Fruit fly (Drosophila melanogaster) whole organism, embryonic: ENCODE data around the gene CG4594.

Source experiments
- Ada2b ChIP-seq: fragments of 200-800 bp; sonication (Bioruptor generic); IDR thresholded peaks from 2 replicates; pipeline ENCODE4 v1.3.6; 2022; ENCODE audit warnings: missing biosample characterization, missing genetic modification characterization
- Atf3 ChIP-seq: fragments of 200-800 bp; sonication (Bioruptor generic); optimal IDR thresholded peaks from 3 replicates; lab custom pipeline; 2016; ENCODE audit warnings: missing biosample characterization, missing genetic modification characterization
- CG10209 ChIP-seq: fragments of 200-800 bp; sonication (Bioruptor generic); optimal IDR thresholded peaks from 3 replicates; lab custom pipeline; 2017; ENCODE audit warnings: missing biosample characterization, mild to moderate bottlenecking, missing genetic modification characterization, missing genetic modification reagents
- CG10654 ChIP-seq: fragments of 200-800 bp; sonication (Bioruptor generic); optimal IDR thresholded peaks from 2 replicates; lab custom pipeline; 2016; ENCODE audit warnings: missing biosample characterization, missing genetic modification characterization
- CG1233 ChIP-seq: fragments of 200-800 bp; sonication (Bioruptor generic); optimal IDR thresholded peaks from 4 replicates; lab custom pipeline; 2018; ENCODE audit warnings: missing biosample characterization, mild to moderate bottlenecking, missing genetic modification characterization
- CG12744 ChIP-seq: fragments of 200-800 bp; sonication (Bioruptor generic); optimal IDR thresholded peaks from 2 replicates; lab custom pipeline; 2016; ENCODE audit warnings: missing biosample characterization, missing genetic modification characterization
- CG12942 ChIP-seq: fragments of 200-800 bp; sonication (Bioruptor generic); optimal IDR thresholded peaks from 3 replicates; lab custom pipeline; 2016; ENCODE audit warnings: missing biosample characterization, missing genetic modification characterization
- CG13287 ChIP-seq: fragments of 200-800 bp; sonication (Bioruptor generic); IDR thresholded peaks from 2 replicates; pipeline ENCODE4 v1.3.6; 2022; ENCODE audit warnings: missing biosample characterization, missing genetic modification characterization; ENCODE audit not compliant: partially characterized antibody
- CG16813 ChIP-seq: fragments of 200-800 bp; sonication (Bioruptor generic); IDR thresholded peaks from 3 replicates; pipeline ENCODE4 v1.3.6; 2022; ENCODE audit warnings: missing biosample characterization, missing genetic modification characterization; ENCODE audit not compliant: partially characterized antibody
- CG17359 ChIP-seq: fragments of 200-800 bp; sonication (Bioruptor generic); optimal IDR thresholded peaks from 3 replicates; lab custom pipeline; 2018; ENCODE audit warnings: missing biosample characterization, mild to moderate bottlenecking, missing genetic modification characterization, moderate library complexity
- CG17385 ChIP-seq: fragments of 200-800 bp; sonication (Bioruptor generic); optimal IDR thresholded peaks from 3 replicates; lab custom pipeline; 2018; ENCODE audit warnings: missing biosample characterization, mild to moderate bottlenecking, missing genetic modification characterization
- CG18011 ChIP-seq: fragments of 200-800 bp; sonication (Bioruptor generic); optimal IDR thresholded peaks from 2 replicates; lab custom pipeline; 2017; ENCODE audit warnings: missing biosample characterization, missing genetic modification characterization, mild to moderate bottlenecking, moderate library complexity, missing genotype
- CG31224 ChIP-seq: fragments of 200-800 bp; sonication (Bioruptor generic); IDR thresholded peaks from 2 replicates; pipeline ENCODE4 v1.3.6; 2022; ENCODE audit warnings: missing biosample characterization, missing genetic modification characterization
- CG34422 ChIP-seq: fragments of 200-800 bp; sonication (Bioruptor generic); IDR thresholded peaks from 3 replicates; pipeline ENCODE4 v1.3.6; 2022; ENCODE audit warnings: missing biosample characterization, missing genetic modification characterization
- CG4328 ChIP-seq: fragments of 200-800 bp; sonication (Bioruptor generic); optimal IDR thresholded peaks from 3 replicates; lab custom pipeline; 2017; ENCODE audit warnings: missing biosample characterization, missing genetic modification reagents, missing genetic modification characterization
- CG43689 ChIP-seq: fragments of 200-800 bp; sonication (Bioruptor generic); IDR thresholded peaks from 2 replicates; pipeline ENCODE4 v1.3.6; 2022; ENCODE audit warnings: missing biosample characterization, missing genetic modification characterization
- CG6272 ChIP-seq: fragments of 200-800 bp; sonication (Bioruptor generic); IDR thresholded peaks from 2 replicates; pipeline ENCODE4 v1.3.6; 2022; ENCODE audit warnings: missing biosample characterization, missing genetic modification characterization
- CG7357 ChIP-seq: fragments of 200-800 bp; sonication (Bioruptor generic); IDR thresholded peaks from 3 replicates; pipeline ENCODE4 v1.3.6; 2022; ENCODE audit warnings: missing biosample characterization, missing genetic modification characterization
- CG8924 ChIP-seq: fragments of 200-800 bp; optimal IDR thresholded peaks from 3 replicates; lab custom pipeline; 2019; ENCODE audit warnings: missing biosample characterization, mild to moderate bottlenecking, missing genetic modification characterization, moderate library complexity
- CG9215 ChIP-seq: fragments of 200-800 bp; sonication (Bioruptor generic); IDR thresholded peaks from 2 replicates; pipeline ENCODE4 v1.3.6; 2022; ENCODE audit warnings: missing biosample characterization, missing genetic modification characterization
- CG9876 ChIP-seq: fragments of 200-800 bp; sonication (Bioruptor generic); optimal IDR thresholded peaks from 2 replicates; lab custom pipeline; 2016; ENCODE audit warnings: missing biosample characterization, missing genetic modification characterization
- CTCF ChIP-seq: fragments of 200-800 bp; sonication (Bioruptor generic); optimal IDR thresholded peaks from 2 replicates; lab custom pipeline; 2017; ENCODE audit warnings: missing biosample characterization, mild to moderate bottlenecking, missing genetic modification characterization, moderate library complexity
- Camta ChIP-seq: fragments of 200-800 bp; sonication (Bioruptor generic); optimal IDR thresholded peaks from 2 replicates; lab custom pipeline; 2016; ENCODE audit warnings: missing biosample characterization, missing genetic modification characterization
- Chrac-16 ChIP-seq: fragments of 200-800 bp; sonication (Bioruptor generic); optimal IDR thresholded peaks from 3 replicates; lab custom pipeline; 2016; ENCODE audit warnings: missing biosample characterization, missing genetic modification characterization
- HLHmδ ChIP-seq: fragments of 200-800 bp; sonication (Bioruptor generic); optimal IDR thresholded peaks from 2 replicates; lab custom pipeline; 2018; ENCODE audit warnings: missing biosample characterization, mild to moderate bottlenecking, missing genetic modification characterization, moderate library complexity
- Hand ChIP-seq: fragments of 200-800 bp; sonication (Bioruptor generic); optimal IDR thresholded peaks from 2 replicates; lab custom pipeline; 2017; ENCODE audit warnings: mild to moderate bottlenecking, missing biosample characterization, missing genetic modification reagents, missing genetic modification characterization
- HmgZ ChIP-seq: fragments of 200-800 bp; sonication (Bioruptor generic); optimal IDR thresholded peaks from 2 replicates; lab custom pipeline; 2018; ENCODE audit warnings: missing biosample characterization, mild to moderate bottlenecking, missing genetic modification characterization
- Hr3 ChIP-seq: fragments of 200-800 bp; sonication (Bioruptor generic); optimal IDR thresholded peaks from 3 replicates; lab custom pipeline; 2016; ENCODE audit warnings: missing biosample characterization, missing genetic modification characterization
- Mes4 ChIP-seq: fragments of 200-800 bp; sonication (Bioruptor generic); optimal IDR thresholded peaks from 2 replicates; lab custom pipeline; 2016; ENCODE audit warnings: missing biosample characterization, missing genetic modification characterization
- NC2α ChIP-seq: fragments of 200-800 bp; sonication (Bioruptor generic); optimal IDR thresholded peaks from 2 replicates; lab custom pipeline; 2016; ENCODE audit warnings: missing biosample characterization, missing genetic modification characterization
- Nf-YB ChIP-seq: fragments of 200-800 bp; sonication (Bioruptor generic); optimal IDR thresholded peaks from 3 replicates; lab custom pipeline; 2019; ENCODE audit warnings: missing biosample characterization, mild to moderate bottlenecking, missing genetic modification characterization, moderate library complexity
- Ravus ChIP-seq: fragments of 200-800 bp; sonication (Bioruptor generic); IDR thresholded peaks from 2 replicates; pipeline ENCODE4 v1.3.6; 2022; ENCODE audit warnings: missing biosample characterization, missing genetic modification characterization
- YL-1 ChIP-seq: fragments of 200-800 bp; sonication (Bioruptor generic); optimal IDR thresholded peaks from 3 replicates; lab custom pipeline; 2017; ENCODE audit warnings: missing biosample characterization, mild to moderate bottlenecking, missing genetic modification characterization
- ato ChIP-seq: fragments of 200-800 bp; sonication (Bioruptor generic); IDR thresholded peaks from 2 replicates; pipeline ENCODE4 v1.3.6; 2022; ENCODE audit warnings: missing biosample characterization, missing genetic modification characterization; ENCODE audit not compliant: partially characterized antibody
- bsh ChIP-seq, 2 experiments: fragments of 200-800 bp; sonication (Bioruptor generic); optimal IDR thresholded peaks; 2 replicates each; lab custom pipeline; 2017 to 2018; ENCODE audit warnings: mild to moderate bottlenecking in 2 of 2, missing biosample characterization in 2 of 2, missing genetic modification characterization in 2 of 2, moderate library complexity in 1 of 2
- cato ChIP-seq: fragments of 200-800 bp; sonication (Bioruptor generic); optimal IDR thresholded peaks from 2 replicates; lab custom pipeline; 2016; ENCODE audit warnings: missing biosample characterization, missing genetic modification characterization, borderline replicate concordance
- chif ChIP-seq, 2 experiments: fragments of 200-800 bp; sonication (Bioruptor generic); optimal IDR thresholded peaks; 3 replicates each; lab custom pipeline; 2016; ENCODE audit warnings: missing biosample characterization in 2 of 2, missing genetic modification characterization in 2 of 2
- chn ChIP-seq: fragments of 200-800 bp; sonication (Bioruptor generic); optimal IDR thresholded peaks from 2 replicates; lab custom pipeline; 2016; ENCODE audit warnings: missing biosample characterization, missing genetic modification characterization
- dm ChIP-seq: fragments of 200-800 bp; sonication (Bioruptor generic); optimal IDR thresholded peaks from 3 replicates; lab custom pipeline; 2016; ENCODE audit warnings: missing biosample characterization, missing genetic modification characterization
- jing ChIP-seq: fragments of 200-800 bp; sonication (Bioruptor generic); optimal IDR thresholded peaks from 2 replicates; lab custom pipeline; 2018; ENCODE audit warnings: missing biosample characterization, mild to moderate bottlenecking, missing genetic modification characterization
- ken ChIP-seq: fragments of 200-800 bp; sonication (Bioruptor generic); IDR thresholded peaks from 3 replicates; pipeline ENCODE4 v1.3.6; 2022; ENCODE audit warnings: missing biosample characterization, missing genetic modification characterization
- nerfin-2 ChIP-seq: fragments of 200-800 bp; sonication (Bioruptor generic); IDR thresholded peaks from 2 replicates; pipeline ENCODE4 v1.3.6; 2022; ENCODE audit warnings: missing biosample characterization, missing genetic modification characterization; ENCODE audit not compliant: partially characterized antibody
- otp ChIP-seq: fragments of 200-800 bp; sonication (Bioruptor generic); IDR thresholded peaks from 3 replicates; pipeline ENCODE4, ENCODE4 v1.3.6; 2022; ENCODE audit warnings: missing biosample characterization, missing genetic modification characterization
- p53 ChIP-seq: fragments of 200-800 bp; sonication (Bioruptor generic); optimal IDR thresholded peaks from 2 replicates; lab custom pipeline; 2016; ENCODE audit warnings: missing biosample characterization, missing genetic modification characterization
- pita ChIP-seq: fragments of 200-800 bp; sonication (Bioruptor generic); optimal IDR thresholded peaks from 2 replicates; lab custom pipeline; 2017; ENCODE audit warnings: missing biosample characterization, mild to moderate bottlenecking, missing genetic modification characterization
- prd ChIP-seq, 3 experiments: fragments of >200 bp in 2 of 3; fragments of 200-800 bp in 1 of 3; sonication (Bioruptor generic) in 1 of 3; optimal IDR thresholded peaks in 2 of 3; IDR thresholded peaks in 1 of 3; 2 replicates in 2 of 3; 3 replicates in 1 of 3; pipeline versions ENCODE4 v1.3.6 to Lab custom; 2017 to 2022; ENCODE audit warnings: missing biosample characterization in 1 of 3, missing genetic modification characterization in 1 of 3
- pros ChIP-seq: fragments of 200-800 bp; sonication (Bioruptor generic); optimal IDR thresholded peaks from 3 replicates; lab custom pipeline; 2019; ENCODE audit warnings: missing biosample characterization, mild to moderate bottlenecking, missing genetic modification characterization, moderate library complexity
- ranshi ChIP-seq: fragments of 200-800 bp; sonication (Bioruptor generic); IDR thresholded peaks from 2 replicates; pipeline ENCODE4 v1.3.6; 2022; ENCODE audit warnings: missing biosample characterization, missing genetic modification characterization
- rib ChIP-seq: fragments of 200-800 bp; sonication (Bioruptor generic); IDR thresholded peaks from 2 replicates; pipeline ENCODE4 v1.3.6; 2022; ENCODE audit warnings: missing biosample characterization, missing genetic modification characterization
- schlank ChIP-seq: fragments of 200-800 bp; sonication (Bioruptor generic); optimal IDR thresholded peaks from 2 replicates; lab custom pipeline; 2018; ENCODE audit warnings: missing biosample characterization, mild to moderate bottlenecking, missing genetic modification characterization
- sqz ChIP-seq: fragments of 200-800 bp; sonication (Bioruptor generic); optimal IDR thresholded peaks from 3 replicates; lab custom pipeline; 2018; ENCODE audit warnings: missing biosample characterization, mild to moderate bottlenecking, missing genetic modification characterization

The CG4594 gene

dm6 chr2L:9908468-9908967 is 11.4 kb upstream of the CG4594 start, which contains the start of gene CG13124 (continued):
- TF ChIP-seq CG4328 (GFP tag; lab: Kevin White, UChicago) (no peak), CG43689 (GFP tag; lab: Robert Waterston, UW) (no peak), CG17359 (tag; lab: Kevin White, UChicago) (no peak), CG7357 (GFP tag; lab: Robert Waterston, UW) (no peak), Chrac-16 (no peak), CTCF (GFP tag; lab: Kevin White, UChicago) (no peak), CG8924 (tag; lab: Kevin White, UChicago) (peak; percentile 17), jing (GFP tag; lab: Kevin White, UChicago) (no peak), CG9876 (no peak), ranshi (GFP tag; lab: Robert Waterston, UW) (no peak), otp (no peak), Ravus (GFP tag; lab: Robert Waterston, UW) (no peak), CG6272 (no peak), YL-1 (GFP tag; lab: Kevin White, UChicago) (no peak), nerfin-2 (GFP tag; lab: Robert Waterston, UW) (no peak), p53 (no peak), Mes4 (GFP tag; lab: Kevin White, UChicago) (no peak), HLHmδ (no peak), pros (no peak), sqz (GFP tag; lab: Kevin White, UChicago) (no peak), CG18011 (no peak), CG17385 (GFP tag; lab: Kevin White, UChicago) (peak; percentile 58), bsh (GFP tag; optimal IDR thresholded peaks at IDR 0.05; lab: Kevin White, UChicago) (no peak), CG9215 (GFP tag; lab: Robert Waterston, UW) (no peak), CG13287 (GFP tag; lab: Robert Waterston, UW) (peak; percentile 44), CG12942 (GFP tag; lab: Kevin White, UChicago) (no peak), Hr3 (GFP tag; lab: Kevin White, UChicago) (no peak), NC2α (GFP tag; lab: Kevin White, UChicago) (no peak), CG12744 (GFP tag; lab: Kevin White, UChicago) (no peak), dm (GFP tag; lab: Kevin White, UChicago) (no peak), prd (optimal IDR thresholded peaks at IDR 0.05; lab: Kevin White, UChicago) (no peak), prd (GFP tag; IDR thresholded peaks at IDR 0.05; lab: Robert Waterston, UW) (no peak), Ada2b (GFP tag; lab: Robert Waterston, UW) (no peak), schlank (tag; lab: Kevin White, UChicago) (no peak), rib (GFP tag; lab: Robert Waterston, UW) (peak; percentile 56; the same call in 1 of the 2 replicates), HmgZ (tag; lab: Kevin White, UChicago) (peak; percentile 0), pita (GFP tag; lab: Kevin White, UChicago) (no peak), CG34422 (GFP tag; lab: Robert Waterston, UW) (no peak; the same call in 2 of the 3 replicates), CG10654 (GFP tag; lab: Kevin White, UChicago) (no peak), chn (no peak), CG31224 (GFP tag; lab: Robert Waterston, UW) (no peak), CG1233 (GFP tag; lab: Kevin White, UChicago) (no peak), Hand (GFP tag; lab: Kevin White, UChicago) (peak; percentile 50), CG16813 (no peak), cato (no peak), ken (no peak), CG10209 (GFP tag; lab: Kevin White, UChicago) (no peak), Camta (GFP tag; lab: Kevin White, UChicago) (no peak), Atf3 (GFP tag; lab: Kevin White, UChicago) (no peak), ato (no peak), chif (GFP tag; optimal IDR thresholded peaks at IDR 0.05; lab: Kevin White, UChicago) (no peak), Nf-YB (GFP tag; lab: Kevin White, UChicago) (no peak)
